Worm (Caenorhabditis elegans): ENCODE data around the gene srd-31.

Gene srd-31

DNA sequence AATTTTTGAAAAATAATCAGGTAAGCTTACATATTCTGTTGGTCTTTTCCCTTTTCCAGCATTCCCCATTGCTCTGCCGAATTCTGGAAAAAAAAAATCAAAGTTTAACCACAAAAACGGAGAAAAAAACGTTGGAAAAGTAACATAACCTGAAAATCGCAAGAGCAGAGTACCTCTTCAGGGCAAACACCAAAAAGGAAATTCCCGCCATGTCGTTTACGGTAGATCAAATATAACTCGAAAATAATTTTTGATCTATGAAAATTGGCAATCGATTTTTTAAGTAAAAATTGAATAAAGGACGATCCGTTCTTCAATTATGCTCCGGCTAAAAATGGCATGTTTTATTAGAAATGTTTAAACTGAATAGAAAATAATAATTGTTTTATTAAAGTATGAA is 31.2 kb downstream of the srd-31 start, which contains the start of gene C50E3.11:
TSS of gene C50E3.11 (minus strand) at position 83 of the 400 bp plus-strand sequence.
- no peak for TF ChIP-seq tbx-8 (GFP tag; optimal IDR thresholded peaks at IDR 0.05)
- no peak for TF ChIP-seq sem-2 (GFP tag; optimal IDR thresholded peaks at IDR 0.05)
- TF ChIP-seq lsy-2 (tag; optimal IDR thresholded peaks at IDR 0.05), result no peak
- no peak for TF ChIP-seq drap-1 (GFP tag; optimal IDR thresholded peaks at IDR 0.05)
- TF ChIP-seq ceh-39 (tag; optimal IDR thresholded peaks at IDR 0.05), result no peak
- TF ChIP-seq elt-1 (tag; optimal IDR thresholded peaks at IDR 0.05; ENCODE audit: borderline replicate concordance, insufficient read depth), result no peak
- no peak for TF ChIP-seq unc-120 (tag; optimal IDR thresholded peaks at IDR 0.05; ENCODE audit: poor library complexity, severe bottlenecking)
- no peak for TF ChIP-seq ceh-83 (GFP tag; optimal IDR thresholded peaks at IDR 0.05)
- TF ChIP-seq ztf-11 (tag; optimal IDR thresholded peaks at IDR 0.05), result no peak
- no peak for TF ChIP-seq ham-2 (GFP tag; optimal IDR thresholded peaks at IDR 0.05)
- TF ChIP-seq elt-3 (tag; optimal IDR thresholded peaks at IDR 0.05), result no peak
- no peak for TF ChIP-seq zip-8 (tag; optimal IDR thresholded peaks at IDR 0.05)
- no peak for TF ChIP-seq sptf-1 (tag; optimal IDR thresholded peaks at IDR 0.05)
- no peak for TF ChIP-seq unc-62 (GFP tag; optimal IDR thresholded peaks at IDR 0.05)

DNA sequence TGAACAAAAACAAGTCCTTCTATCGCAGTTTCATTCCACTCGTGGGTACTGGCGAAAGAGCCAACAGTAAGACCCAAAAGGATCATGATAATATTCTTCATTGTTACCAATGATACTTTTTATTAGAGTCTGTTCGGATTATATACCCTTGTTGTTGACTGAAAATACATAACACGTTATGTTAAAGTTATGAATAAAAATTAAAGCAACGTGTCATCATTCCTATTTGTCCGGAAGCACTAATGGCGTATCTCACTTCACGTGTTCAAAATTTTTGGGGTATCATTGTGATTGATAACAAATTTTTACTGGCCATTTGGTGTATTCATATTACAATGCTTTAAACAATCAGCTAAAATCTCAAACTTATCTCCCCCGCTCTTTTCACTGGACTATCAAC is 33.1 kb downstream of the srd-31 start, which contains the start of gene scl-26:
TSS of gene scl-26 (minus strand) at position 101 of the 400 bp plus-strand sequence.
- TF ChIP-seq nhr-237 (tag; optimal IDR thresholded peaks at IDR 0.05) (no peak), tbx-8 (GFP tag; optimal IDR thresholded peaks at IDR 0.05) (no peak), ham-2 (GFP tag; optimal IDR thresholded peaks at IDR 0.05) (no peak), unc-62 (GFP tag; optimal IDR thresholded peaks at IDR 0.05) (no peak), sem-2 (GFP tag; optimal IDR thresholded peaks at IDR 0.05) (no peak), lsy-2 (tag; optimal IDR thresholded peaks at IDR 0.05) (no peak), mep-1 (tag; optimal IDR thresholded peaks at IDR 0.05) (no peak), unc-120 (tag; optimal IDR thresholded peaks at IDR 0.05; ENCODE audit: poor library complexity, severe bottlenecking) (no peak), nhr-76 (tag; optimal IDR thresholded peaks at IDR 0.05) (no peak), unc-39 (tag; optimal IDR thresholded peaks at IDR 0.05) (no peak), lin-32 (GFP tag; optimal IDR thresholded peaks at IDR 0.05) (no peak), drap-1 (GFP tag; optimal IDR thresholded peaks at IDR 0.05) (no peak), ceh-39 (tag; optimal IDR thresholded peaks at IDR 0.05) (no peak), lin-13 (tag; optimal IDR thresholded peaks at IDR 0.05) (no peak), nhr-28 (tag; optimal IDR thresholded peaks at IDR 0.05) (no peak), bed-3 (GFP tag; optimal IDR thresholded peaks at IDR 0.05) (no peak)

ce11 chrV:7600149-7600548 is 34.4 kb downstream of the srd-31 start, which contains the start of gene C50E3.9:
TSS of gene C50E3.9 (minus strand) at chrV:7600249.
- TF ChIP-seq mls-2 (tag; optimal IDR thresholded peaks at IDR 0.05) (no peak), ceh-43 (GFP tag; optimal IDR thresholded peaks at IDR 0.05) (no peak), mep-1 (tag; optimal IDR thresholded peaks at IDR 0.05) (no peak), nhr-2 (tag; optimal IDR thresholded peaks at IDR 0.05) (no peak), nhr-237 (tag; optimal IDR thresholded peaks at IDR 0.05) (no peak)

- TF ChIP-seq lin-13 (tag; optimal IDR thresholded peaks at IDR 0.05) (no peak), lsy-2 (tag; optimal IDR thresholded peaks at IDR 0.05) (no peak), blmp-1 (tag; optimal IDR thresholded peaks at IDR 0.05) (no peak), elt-3 (tag; optimal IDR thresholded peaks at IDR 0.05) (no peak), unc-39 (tag; optimal IDR thresholded peaks at IDR 0.05) (no peak), ztf-11 (tag; optimal IDR thresholded peaks at IDR 0.05) (no peak), ham-2 (GFP tag; optimal IDR thresholded peaks at IDR 0.05) (no peak), ceh-83 (GFP tag; optimal IDR thresholded peaks at IDR 0.05) (no peak), lin-32 (GFP tag; optimal IDR thresholded peaks at IDR 0.05) (no peak), nhr-28 (tag; optimal IDR thresholded peaks at IDR 0.05) (no peak), unc-120 (tag; optimal IDR thresholded peaks at IDR 0.05; ENCODE audit: poor library complexity, severe bottlenecking) (no peak), snpc-4 (tag; optimal IDR thresholded peaks at IDR 0.05) (no peak), sptf-1 (tag; optimal IDR thresholded peaks at IDR 0.05) (no peak), M03D4.4 (tag; optimal IDR thresholded peaks at IDR 0.05) (no peak), cnd-1 (tag; optimal IDR thresholded peaks at IDR 0.05) (no peak), ceh-43 (GFP tag; optimal IDR thresholded peaks at IDR 0.05) (no peak), mep-1 (tag; optimal IDR thresholded peaks at IDR 0.05) (no peak)
Observed at ce11 chrV:7598269-7598668, 36.3 kb downstream of the srd-31 start, which contains the start of gene C50E3.7. TSS of gene C50E3.7 (minus strand) at chrV:7598369.

DNA sequence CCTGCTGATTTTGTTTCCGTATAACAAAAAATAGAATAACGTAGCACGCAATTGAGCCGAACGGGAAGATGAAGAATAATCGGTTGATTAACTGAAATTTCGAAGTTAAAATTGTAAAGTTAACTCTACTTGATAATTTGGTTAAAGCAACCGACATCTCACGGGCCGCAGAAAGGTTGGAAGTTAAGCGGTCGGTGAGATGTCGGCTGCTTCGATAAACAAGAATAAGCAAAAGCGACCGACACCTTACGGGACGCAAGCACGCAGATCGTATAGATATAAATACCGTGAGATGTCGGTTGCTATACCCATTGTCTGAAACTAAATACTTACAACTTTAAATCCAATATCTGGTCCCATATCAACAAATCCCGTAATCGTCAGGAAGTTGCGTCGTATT is 39.4 kb downstream of the srd-31 start:
- TF ChIP-seq mep-1 (tag; optimal IDR thresholded peaks at IDR 0.05) (no peak), unc-39 (tag; optimal IDR thresholded peaks at IDR 0.05) (no peak), ztf-11 (tag; optimal IDR thresholded peaks at IDR 0.05) (no peak), mab-5 (tag; optimal IDR thresholded peaks at IDR 0.05) (no peak), unc-120 (tag; optimal IDR thresholded peaks at IDR 0.05; ENCODE audit: poor library complexity, severe bottlenecking) (no peak), sptf-1 (tag; optimal IDR thresholded peaks at IDR 0.05) (no peak), mls-2 (tag; optimal IDR thresholded peaks at IDR 0.05) (no peak), pha-4 (tag; optimal IDR thresholded peaks at IDR 0.05) (no peak)

All from whole organism, mixed stage, embryonic.